Worm (Caenorhabditis elegans) whole organism, L1 larva: ENCODE measurements around the gene copb-1.

ENCODE experiments used
- C16A3.4 ChIP-seq: fragments of 150-350 bp; optimal IDR thresholded peaks from 2 replicates; lab custom pipeline; 2014; ENCODE audit warnings: missing biosample characterization, missing genetic modification characterization
- alr-1 ChIP-seq: fragments of 200-800 bp; sonication (Bioruptor generic); optimal IDR thresholded peaks from 2 replicates; lab custom pipeline; 2018; ENCODE audit warnings: borderline replicate concordance, mild to moderate bottlenecking, missing genetic modification characterization, missing compliant biosample characterization
- ceh-63 ChIP-seq: fragments of 200-800 bp; sonication (Bioruptor generic); optimal IDR thresholded peaks from 2 replicates; lab custom pipeline; 2018; ENCODE audit warnings: mild to moderate bottlenecking, missing genetic modification characterization, missing compliant biosample characterization
- ceh-82 ChIP-seq, 3 experiments: fragments of 150-350 bp in 1 of 3; sonication (generic microtip) in 2 of 3; optimal IDR thresholded peaks; 2 replicates each; lab custom pipeline; 2014 to 2017; ENCODE audit warnings: missing biosample characterization in 3 of 3, missing genetic modification characterization in 3 of 3
- dpl-1 ChIP-seq, 3 experiments: fragments of 150-350 bp in 2 of 3; sonication (generic microtip) in 1 of 3; optimal IDR thresholded peaks; 2 replicates each; lab custom pipeline; 2014 to 2017; ENCODE audit warnings: missing biosample characterization in 3 of 3, missing genetic modification characterization in 3 of 3, missing genetic modification reagents in 3 of 3
- efl-1 ChIP-seq, 4 experiments: fragments of 150-350 bp; optimal IDR thresholded peaks in 3 of 4; peaks in 1 of 4; 1 replicate in 1 of 4; 2 replicates in 3 of 4; lab custom pipeline; 2014; ENCODE audit warnings: missing biosample characterization in 2 of 4, missing genetic modification characterization in 2 of 4, missing genetic modification reagents in 2 of 4
- egl-13 ChIP-seq: sonication (generic microtip); optimal IDR thresholded peaks from 2 replicates; lab custom pipeline; 2016; ENCODE audit warnings: missing genotype, missing genetic modification reagents, missing genetic modification characterization, missing compliant biosample characterization
- egl-27 ChIP-seq, 2 experiments: fragments of 150-350 bp in 1 of 2; sonication (generic microtip); optimal IDR thresholded peaks; 3 replicates each; lab custom pipeline; 2017 to 2018; ENCODE audit warnings: missing biosample characterization in 2 of 2, missing genetic modification characterization in 2 of 2, missing genetic modification reagents in 2 of 2
- fkh-10 ChIP-seq: sonication (generic microtip); optimal IDR thresholded peaks from 2 replicates; lab custom pipeline; 2017; ENCODE audit warnings: missing biosample characterization, missing genetic modification reagents, missing genetic modification characterization
- fkh-4 ChIP-seq: sonication (generic microtip); optimal IDR thresholded peaks from 2 replicates; lab custom pipeline; 2016; ENCODE audit warnings: missing compliant biosample characterization, missing genetic modification characterization, borderline replicate concordance
- fos-1 ChIP-seq: fragments of 150-350 bp; optimal IDR thresholded peaks from 2 replicates; lab custom pipeline; 2014; ENCODE audit warnings: missing biosample characterization, missing genetic modification characterization
- grh-1 ChIP-seq: fragments of 200-800 bp; sonication (Bioruptor generic); IDR thresholded peaks from 2 replicates; pipeline ENCODE4 v1.3.6; 2022; ENCODE audit warnings: missing genetic modification reagents, missing genetic modification characterization, missing compliant biosample characterization
- hlh-17 ChIP-seq: fragments of 200-800 bp; sonication (Bioruptor generic); optimal IDR thresholded peaks from 2 replicates; lab custom pipeline; 2018; ENCODE audit warnings: missing genetic modification characterization, mild to moderate bottlenecking, missing compliant biosample characterization, moderate library complexity, borderline replicate concordance
- hlh-4 ChIP-seq: sonication (generic microtip); optimal IDR thresholded peaks from 2 replicates; lab custom pipeline; 2016; ENCODE audit warnings: mild to moderate bottlenecking, missing genetic modification characterization, missing compliant biosample characterization
- hpl-2 ChIP-seq: fragments of 150-350 bp; optimal IDR thresholded peaks from 2 replicates; lab custom pipeline; 2014; ENCODE audit warnings: missing biosample characterization, missing genetic modification reagents, missing genetic modification characterization
- irx-1 ChIP-seq: sonication (generic microtip); optimal IDR thresholded peaks from 2 replicates; lab custom pipeline; 2016; ENCODE audit warnings: missing genetic modification characterization, missing compliant biosample characterization
- isw-1 ChIP-seq: fragments of 200-800 bp; sonication (Bioruptor generic); IDR thresholded peaks from 2 replicates; pipeline ENCODE4 v1.3.6; 2022; ENCODE audit warnings: missing genetic modification characterization, missing compliant biosample characterization
- lin-13 ChIP-seq: fragments of 150-350 bp; optimal IDR thresholded peaks from 2 replicates; lab custom pipeline; 2014; ENCODE audit warnings: missing biosample characterization, missing genetic modification reagents, missing genetic modification characterization
- lir-3 ChIP-seq: sonication (generic microtip); optimal IDR thresholded peaks from 2 replicates; lab custom pipeline; 2016; ENCODE audit warnings: mild to moderate bottlenecking, missing genetic modification characterization, moderate library complexity, missing compliant biosample characterization; ENCODE audit not compliant: poor library complexity
- nhr-19 ChIP-seq: fragments of 200-800 bp; sonication (Bioruptor generic); conservative IDR thresholded peaks from 2 replicates; pipeline ENCODE4 v1.3.6; 2022; ENCODE audit warnings: missing genetic modification characterization, missing compliant biosample characterization
- nhr-28 ChIP-seq: fragments of 150-350 bp; optimal IDR thresholded peaks from 2 replicates; lab custom pipeline; 2014; ENCODE audit warnings: missing biosample characterization, missing genetic modification characterization
- nhr-76 ChIP-seq: sonication (generic microtip); optimal IDR thresholded peaks from 2 replicates; lab custom pipeline; 2017; ENCODE audit warnings: missing biosample characterization, missing genetic modification characterization
- nhr-77 ChIP-seq: fragments of 150-350 bp; optimal IDR thresholded peaks from 2 replicates; lab custom pipeline; 2014; ENCODE audit warnings: missing biosample characterization, missing genetic modification characterization
- nhr-84 ChIP-seq: sonication (generic microtip); optimal IDR thresholded peaks from 2 replicates; lab custom pipeline; 2017; ENCODE audit warnings: missing biosample characterization, missing genetic modification characterization
- nhr-85 ChIP-seq: sonication (generic microtip); peaks from one replicate; lab custom pipeline; 2016; ENCODE audit warnings: missing genetic modification characterization, inconsistent platforms, missing compliant biosample characterization
- pax-3 ChIP-seq: fragments of 200-800 bp; sonication (Bioruptor generic); optimal IDR thresholded peaks from 2 replicates; lab custom pipeline; 2018; ENCODE audit warnings: mild to moderate bottlenecking, missing genetic modification characterization, moderate library complexity, missing compliant biosample characterization
- pqm-1 ChIP-seq: sonication (generic microtip); optimal IDR thresholded peaks from 3 replicates; lab custom pipeline; 2017; ENCODE audit warnings: missing biosample characterization, missing genetic modification characterization
- rnt-1 ChIP-seq: sonication (generic microtip); optimal IDR thresholded peaks from 2 replicates; lab custom pipeline; 2016; ENCODE audit warnings: mild to moderate bottlenecking, missing genetic modification characterization, moderate library complexity, missing compliant biosample characterization
- sptf-1 ChIP-seq: fragments of 150-350 bp; optimal IDR thresholded peaks from 2 replicates; lab custom pipeline; 2014; ENCODE audit warnings: missing biosample characterization, missing genetic modification characterization
- swsn-7 ChIP-seq: sonication (generic microtip); optimal IDR thresholded peaks from 2 replicates; lab custom pipeline; 2016; ENCODE audit warnings: missing genetic modification characterization, missing compliant biosample characterization
- unc-30 ChIP-seq: sonication (generic microtip); optimal IDR thresholded peaks from 2 replicates; lab custom pipeline; 2017; ENCODE audit warnings: missing biosample characterization, missing genetic modification characterization
- unc-98 ChIP-seq: fragments of 200-800 bp; sonication (Bioruptor generic); IDR thresholded peaks from 2 replicates; pipeline ENCODE4 v1.3.6; 2022; ENCODE audit warnings: missing genetic modification characterization, missing compliant biosample characterization
- xbp-1 ChIP-seq: sonication (generic microtip); optimal IDR thresholded peaks from 2 replicates; lab custom pipeline; 2016; ENCODE audit warnings: missing genetic modification characterization, missing compliant biosample characterization
- zag-1 ChIP-seq: fragments of 150-350 bp; optimal IDR thresholded peaks from 2 replicates; lab custom pipeline; 2014; ENCODE audit warnings: missing biosample characterization, missing genetic modification characterization
- zip-4 ChIP-seq: fragments of 200-800 bp; sonication (Bioruptor generic); optimal IDR thresholded peaks from 2 replicates; lab custom pipeline; 2018; ENCODE audit warnings: mild to moderate bottlenecking, missing genetic modification characterization, moderate library complexity, missing compliant biosample characterization
- ztf-11 ChIP-seq, 2 experiments: sonication (generic microtip); optimal IDR thresholded peaks; 2 replicates each; lab custom pipeline; 2016 to 2017; ENCODE audit warnings: missing genetic modification characterization in 2 of 2, missing biosample characterization in 1 of 2, missing compliant biosample characterization in 1 of 2

copb-1 gene

DNA sequence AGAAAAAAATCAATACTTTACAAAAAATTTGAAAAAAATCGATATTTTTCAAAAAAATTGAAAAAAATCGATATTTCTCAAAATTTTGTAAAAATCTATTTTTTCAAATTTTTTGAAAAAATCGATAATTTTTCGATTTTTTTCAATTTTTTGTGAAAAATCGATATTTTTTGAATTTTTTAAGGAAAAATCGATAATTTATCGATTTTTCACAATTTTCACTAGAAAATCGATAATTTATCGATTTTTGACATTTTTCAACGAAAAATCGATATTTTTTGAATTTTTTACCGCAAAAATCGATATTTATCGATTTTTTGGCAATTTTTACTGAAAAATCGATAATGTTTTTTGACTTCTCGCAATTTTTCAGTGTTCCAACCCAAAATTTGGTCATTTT lies 15.2 kb upstream of the copb-1 start:
- TF ChIP-seq nhr-28 (tag; lab: Kevin White, UChicago) (no peak), unc-98 (GFP tag; lab: Robert Waterston, UW) (no peak), nhr-85 (tag; lab: Kevin White, UChicago) (no peak), alr-1 (tag; lab: Kevin White, UChicago) (no peak), egl-27 (tag; optimal IDR thresholded peaks at IDR 0.05; lab: Kevin White, UChicago) (no peak), nhr-84 (tag; lab: Kevin White, UChicago) (no peak), irx-1 (no peak), ztf-11 (tag; optimal IDR thresholded peaks at IDR 0.05; lab: Kevin White, UChicago) (no peak), sptf-1 (tag; lab: Kevin White, UChicago) (no peak), grh-1 (GFP tag; lab: Robert Waterston, UW) (no peak), ceh-82 (tag; optimal IDR thresholded peaks at IDR 0.05; lab: Kevin White, UChicago) (no peak), swsn-7 (tag; lab: Kevin White, UChicago) (no peak)

- TF ChIP-seq ceh-63 (GFP tag; lab: Kevin White, UChicago) = no peak
- no peak for TF ChIP-seq nhr-19 (GFP tag; lab: Robert Waterston, UW)
Measured at ce11 chrII:3063984-3064383, 14.6 kb upstream of the copb-1 start.

DNA sequence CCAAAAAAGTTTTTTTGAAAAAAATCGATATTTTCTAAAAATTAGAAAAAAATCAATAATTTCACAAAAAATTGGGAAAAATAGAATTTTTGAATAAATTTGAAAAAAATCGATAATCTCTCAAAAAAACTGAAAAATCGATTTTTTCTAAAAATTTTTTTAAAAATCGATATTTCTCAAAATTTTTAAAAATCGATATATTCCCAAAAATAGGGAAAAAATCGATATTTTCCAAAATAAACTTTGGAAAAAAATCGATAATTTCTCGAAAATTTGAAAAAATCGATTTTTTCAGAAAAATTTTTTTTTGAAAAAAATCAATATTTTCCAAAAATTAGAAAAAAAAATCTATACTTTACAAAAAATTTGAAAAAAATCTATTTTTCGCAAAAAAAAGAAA lies 14.0 kb upstream of the copb-1 start:
- no peak for TF ChIP-seq dpl-1 (GFP tag; optimal IDR thresholded peaks at IDR 0.05; lab: Kevin White, UChicago)
- TF ChIP-seq egl-13 (tag; lab: Kevin White, UChicago) = no peak
- no peak for TF ChIP-seq ceh-63 (GFP tag; lab: Kevin White, UChicago)
- TF ChIP-seq C16A3.4 (tag; lab: Kevin White, UChicago) = no peak
- TF ChIP-seq lin-13 (GFP tag; lab: Kevin White, UChicago) = no peak
- no peak for TF ChIP-seq unc-30 (tag; lab: Kevin White, UChicago)
- TF ChIP-seq zag-1 (tag; lab: Kevin White, UChicago) = no peak
- no peak for TF ChIP-seq nhr-19 (GFP tag; lab: Robert Waterston, UW)
- TF ChIP-seq pax-3 (tag; lab: Kevin White, UChicago) = no peak
- no peak for TF ChIP-seq lir-3
- no peak for TF ChIP-seq rnt-1 (tag; lab: Kevin White, UChicago)
- TF ChIP-seq fkh-10 = no peak
- TF ChIP-seq zip-4 = no peak
- TF ChIP-seq xbp-1 (tag; lab: Kevin White, UChicago) = no peak
- no peak for TF ChIP-seq isw-1 (GFP tag; lab: Robert Waterston, UW)
- TF ChIP-seq hlh-17 (GFP tag; lab: Kevin White, UChicago) = no peak
- no peak for TF ChIP-seq pqm-1 (tag; lab: Kevin White, UChicago)

ce11 chrII:3065086-3065485 lies 13.5 kb upstream of the copb-1 start:
- no peak for TF ChIP-seq zip-4
- peak; percentile 35 for TF ChIP-seq nhr-85 (tag; lab: Kevin White, UChicago)
- TF ChIP-seq efl-1 (optimal IDR thresholded peaks at IDR 0.05; lab: Kevin White, UChicago) = no peak
- TF ChIP-seq efl-1 (GFP tag; optimal IDR thresholded peaks at IDR 0.05 in 1 of 2; lab: Kevin White, UChicago) = peak in 1 of 2 experiments; percentile 90

DNA sequence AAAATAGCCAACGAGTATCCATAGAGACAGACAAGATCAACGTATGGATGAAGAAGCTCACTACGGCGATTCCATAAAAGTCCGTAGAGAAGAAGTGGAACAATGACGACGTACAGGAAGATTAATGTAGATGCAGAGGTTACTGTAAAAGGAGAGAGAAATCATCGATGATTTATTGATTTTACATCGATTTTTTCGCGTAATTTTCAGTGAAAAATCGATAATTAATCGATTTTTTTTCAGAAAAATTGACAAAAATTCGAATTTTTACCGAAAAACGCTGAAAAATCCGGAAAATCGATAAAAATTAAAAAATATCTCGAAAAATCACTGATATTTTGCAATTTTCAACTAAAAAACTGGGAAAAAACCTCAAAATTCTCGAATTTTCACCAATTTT lies 12.2 kb upstream of the copb-1 start:
- no peak for TF ChIP-seq hlh-4
- no peak for TF ChIP-seq fos-1 (tag; lab: Kevin White, UChicago)
- no peak for TF ChIP-seq isw-1 (GFP tag; lab: Robert Waterston, UW)
- TF ChIP-seq hpl-2 = no peak
- no peak for TF ChIP-seq nhr-76
- TF ChIP-seq fkh-4 = no peak
- TF ChIP-seq nhr-77 = no peak
- no peak for TF ChIP-seq hlh-17 (GFP tag; lab: Kevin White, UChicago)
- TF ChIP-seq, all 84 proteins: peak for 0
